Worm (Caenorhabditis elegans) whole organism, late embryonic: ENCODE results near the gene F13A2.4.

ENCODE experiments used
- T23F11.4 ChIP-seq: fragments of 200-800 bp; sonication (Bioruptor generic); optimal IDR thresholded peaks from 2 replicates; lab custom pipeline; 2018; ENCODE audit warnings: mild to moderate bottlenecking, missing genetic modification characterization, missing compliant biosample characterization
- ama-1 ChIP-seq: fragments of 150-350 bp; optimal IDR thresholded peaks from 2 replicates; lab custom pipeline; 2014
- che-1 ChIP-seq: sonication (generic microtip); optimal IDR thresholded peaks from 2 replicates; lab custom pipeline; 2016; ENCODE audit warnings: mild to moderate bottlenecking, missing genetic modification characterization, missing compliant biosample characterization
- hlh-13 ChIP-seq: fragments of 200-800 bp; sonication (Bioruptor generic); optimal IDR thresholded peaks from 2 replicates; lab custom pipeline; 2018; ENCODE audit warnings: mild to moderate bottlenecking, missing genetic modification characterization, missing compliant biosample characterization
- nhr-232 ChIP-seq: sonication (generic microtip); optimal IDR thresholded peaks from 2 replicates; lab custom pipeline; 2016; ENCODE audit warnings: missing genetic modification characterization, missing compliant biosample characterization
- pax-1 ChIP-seq: fragments of 150-350 bp; optimal IDR thresholded peaks from 2 replicates; lab custom pipeline; 2014; ENCODE audit warnings: missing biosample characterization, missing genetic modification characterization
- pha-4 ChIP-seq: fragments of 150-350 bp; optimal IDR thresholded peaks from 2 replicates; lab custom pipeline; 2018; ENCODE audit warnings: missing biosample characterization, missing genetic modification reagents, missing genetic modification characterization
- pqm-1 ChIP-seq: sonication (generic microtip); optimal IDR thresholded peaks from 2 replicates; lab custom pipeline; 2016; ENCODE audit warnings: missing genetic modification characterization, missing compliant biosample characterization
- sox-4 ChIP-seq: sonication (generic microtip); optimal IDR thresholded peaks from 2 replicates; lab custom pipeline; 2017; ENCODE audit warnings: mild to moderate bottlenecking, missing genetic modification characterization, inconsistent platforms, missing compliant biosample characterization
- tbx-2 ChIP-seq: sonication (generic microtip); optimal IDR thresholded peaks from 2 replicates; lab custom pipeline; 2016; ENCODE audit warnings: missing genetic modification characterization, missing compliant biosample characterization
- unc-3 ChIP-seq, 2 experiments: fragments of 200-800 bp in 1 of 2; sonication (Bioruptor generic) in 1 of 2; sonication (generic microtip) in 1 of 2; conservative IDR thresholded peaks in 1 of 2; optimal IDR thresholded peaks in 1 of 2; 2 replicates each; pipeline versions ENCODE4 v1.3.6 to Lab custom; 2016 to 2022; ENCODE audit warnings: missing compliant biosample characterization in 2 of 2, missing genetic modification characterization in 2 of 2, missing genetic modification reagents in 1 of 2
- zip-5 ChIP-seq: sonication (generic microtip); optimal IDR thresholded peaks from 2 replicates; lab custom pipeline; 2016; ENCODE audit warnings: missing genetic modification characterization, missing compliant biosample characterization

DNA sequence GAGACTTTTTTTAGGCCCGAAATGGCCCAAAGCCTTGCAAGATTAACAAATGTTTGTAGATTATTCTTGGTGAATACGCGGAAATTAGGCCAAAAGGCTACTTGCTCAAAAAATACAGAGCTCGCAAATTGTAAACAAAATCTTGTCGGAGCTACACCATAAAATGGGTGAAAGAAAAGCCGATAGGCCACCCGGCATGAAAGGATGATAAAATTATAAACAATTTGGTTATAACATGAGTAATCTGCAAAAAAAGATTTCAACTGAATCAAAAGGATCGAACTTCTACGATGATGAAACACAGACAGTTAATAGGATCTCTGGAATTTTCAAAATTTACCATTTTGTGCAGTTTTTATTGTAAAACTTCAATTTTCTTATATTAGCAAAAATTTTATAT, 1.9 kb downstream of the F13A2.4 start:
- no peak for TF ChIP-seq ama-1 (lab: Kevin White, UChicago)
- no peak for TF ChIP-seq T23F11.4 (GFP tag; lab: Kevin White, UChicago)
- TF ChIP-seq zip-5 (tag; lab: Kevin White, UChicago), result no peak
- TF ChIP-seq pax-1 (tag; lab: Kevin White, UChicago), result no peak
- TF ChIP-seq nhr-232 (tag; lab: Kevin White, UChicago), result no peak
- no peak for TF ChIP-seq pqm-1 (tag; lab: Kevin White, UChicago)
- TF ChIP-seq pha-4 (tag; lab: Kevin White, UChicago), result no peak
- no peak for TF ChIP-seq che-1 (tag; lab: Kevin White, UChicago)
- no peak for TF ChIP-seq unc-3 (GFP tag; conservative IDR thresholded peaks at IDR 0.05; lab: Robert Waterston, UW)
- TF ChIP-seq unc-3 (tag; optimal IDR thresholded peaks at IDR 0.05; lab: Kevin White, UChicago), result no peak
- TF ChIP-seq hlh-13 (GFP tag; lab: Kevin White, UChicago), result no peak
- no peak for TF ChIP-seq sox-4
- TF ChIP-seq tbx-2, result no peak
